Worm (Caenorhabditis elegans) whole organism, L1 larva: Measurements from ENCODE around the gene C29G2.3.

Experiments used
- C16A3.4 ChIP-seq: fragments of 150-350 bp; optimal IDR thresholded peaks from 2 replicates; lab custom pipeline; 2014; ENCODE audit warnings: missing biosample characterization, missing genetic modification characterization
- F16B12.6 ChIP-seq: fragments of 150-350 bp; optimal IDR thresholded peaks from 2 replicates; lab custom pipeline; 2014; ENCODE audit warnings: missing biosample characterization, missing genetic modification characterization
- aha-1 ChIP-seq: fragments of 150-350 bp; optimal IDR thresholded peaks from 2 replicates; lab custom pipeline; 2014; ENCODE audit warnings: missing biosample characterization, missing genetic modification characterization
- alr-1 ChIP-seq: fragments of 200-800 bp; sonication (Bioruptor generic); optimal IDR thresholded peaks from 2 replicates; lab custom pipeline; 2018; ENCODE audit warnings: borderline replicate concordance, mild to moderate bottlenecking, missing genetic modification characterization, missing compliant biosample characterization
- ama-1 ChIP-seq: fragments of 150-350 bp; optimal IDR thresholded peaks from 2 replicates; lab custom pipeline; 2014
- blmp-1 ChIP-seq: fragments of 150-350 bp; optimal IDR thresholded peaks from 2 replicates; lab custom pipeline; 2014; ENCODE audit warnings: missing biosample characterization, missing genetic modification characterization
- ceh-8 ChIP-seq: fragments of 200-800 bp; sonication (Bioruptor generic); optimal IDR thresholded peaks from 2 replicates; lab custom pipeline; 2018; ENCODE audit warnings: mild to moderate bottlenecking, missing genetic modification characterization, moderate library complexity, missing compliant biosample characterization
- ceh-82 ChIP-seq, 3 experiments: fragments of 150-350 bp in 1 of 3; sonication (generic microtip) in 2 of 3; optimal IDR thresholded peaks; 2 replicates each; lab custom pipeline; 2014 to 2017; ENCODE audit warnings: missing biosample characterization in 3 of 3, missing genetic modification characterization in 3 of 3
- ceh-88 ChIP-seq: fragments of 200-800 bp; sonication (Bioruptor generic); IDR thresholded peaks from 2 replicates; pipeline ENCODE4 v1.3.6; 2022; ENCODE audit warnings: missing genetic modification characterization, missing compliant biosample characterization
- ceh-90 ChIP-seq: sonication (generic microtip); optimal IDR thresholded peaks from 2 replicates; lab custom pipeline; 2016; ENCODE audit warnings: missing genetic modification characterization, missing compliant biosample characterization
- dpl-1 ChIP-seq, 3 experiments: fragments of 150-350 bp in 2 of 3; sonication (generic microtip) in 1 of 3; optimal IDR thresholded peaks; 2 replicates each; lab custom pipeline; 2014 to 2017; ENCODE audit warnings: missing biosample characterization in 3 of 3, missing genetic modification characterization in 3 of 3, missing genetic modification reagents in 3 of 3
- dsc-1 ChIP-seq: sonication (generic microtip); optimal IDR thresholded peaks from 2 replicates; lab custom pipeline; 2016; ENCODE audit warnings: mild to moderate bottlenecking, missing genetic modification characterization, missing compliant biosample characterization
- efl-1 ChIP-seq, 4 experiments: fragments of 150-350 bp; optimal IDR thresholded peaks in 3 of 4; peaks in 1 of 4; 1 replicate in 1 of 4; 2 replicates in 3 of 4; lab custom pipeline; 2014; ENCODE audit warnings: missing biosample characterization in 2 of 4, missing genetic modification characterization in 2 of 4, missing genetic modification reagents in 2 of 4
- ets-5 ChIP-seq: fragments of 200-800 bp; sonication (Bioruptor generic); IDR thresholded peaks from 2 replicates; pipeline ENCODE4 v1.3.6; 2022; ENCODE audit warnings: missing genetic modification characterization, missing compliant biosample characterization
- fkh-10 ChIP-seq: sonication (generic microtip); optimal IDR thresholded peaks from 2 replicates; lab custom pipeline; 2017; ENCODE audit warnings: missing biosample characterization, missing genetic modification reagents, missing genetic modification characterization
- fkh-8 ChIP-seq: sonication (generic microtip); optimal IDR thresholded peaks from 2 replicates; lab custom pipeline; 2016; ENCODE audit warnings: mild to moderate bottlenecking, missing genetic modification characterization, missing compliant biosample characterization
- hlh-17 ChIP-seq: fragments of 200-800 bp; sonication (Bioruptor generic); optimal IDR thresholded peaks from 2 replicates; lab custom pipeline; 2018; ENCODE audit warnings: missing genetic modification characterization, mild to moderate bottlenecking, missing compliant biosample characterization, moderate library complexity, borderline replicate concordance
- hlh-4 ChIP-seq: sonication (generic microtip); optimal IDR thresholded peaks from 2 replicates; lab custom pipeline; 2016; ENCODE audit warnings: mild to moderate bottlenecking, missing genetic modification characterization, missing compliant biosample characterization
- hpl-2 ChIP-seq: fragments of 150-350 bp; optimal IDR thresholded peaks from 2 replicates; lab custom pipeline; 2014; ENCODE audit warnings: missing biosample characterization, missing genetic modification reagents, missing genetic modification characterization
- jun-1 ChIP-seq: fragments of 150-350 bp; optimal IDR thresholded peaks from 2 replicates; lab custom pipeline; 2014; ENCODE audit warnings: missing biosample characterization, missing genetic modification reagents, missing genetic modification characterization
- lin-14 ChIP-seq: fragments of 200-800 bp; sonication (Bioruptor generic); optimal IDR thresholded peaks from 2 replicates; lab custom pipeline; 2018; ENCODE audit warnings: mild to moderate bottlenecking, missing genetic modification characterization, moderate library complexity, missing compliant biosample characterization
- lin-39 ChIP-seq: fragments of 150-350 bp; optimal IDR thresholded peaks from 2 replicates; lab custom pipeline; 2014; ENCODE audit warnings: missing biosample characterization, missing genetic modification reagents, missing genetic modification characterization
- mab-9 ChIP-seq: fragments of 200-800 bp; sonication (Bioruptor generic); IDR thresholded peaks from 2 replicates; pipeline ENCODE4 v1.3.6; 2022; ENCODE audit warnings: missing genetic modification reagents, missing genetic modification characterization, missing compliant biosample characterization
- mef-2 ChIP-seq: fragments of 150-350 bp; optimal IDR thresholded peaks from 2 replicates; lab custom pipeline; 2014; ENCODE audit warnings: missing biosample characterization, missing genetic modification characterization
- mep-1 ChIP-seq: fragments of 150-350 bp; optimal IDR thresholded peaks from 2 replicates; lab custom pipeline; 2014; ENCODE audit warnings: missing biosample characterization, missing genetic modification characterization
- nhr-12 ChIP-seq: sonication (generic microtip); optimal IDR thresholded peaks from 2 replicates; lab custom pipeline; 2017; ENCODE audit warnings: missing biosample characterization, missing genetic modification characterization
- nhr-19 ChIP-seq: fragments of 200-800 bp; sonication (Bioruptor generic); conservative IDR thresholded peaks from 2 replicates; pipeline ENCODE4 v1.3.6; 2022; ENCODE audit warnings: missing genetic modification characterization, missing compliant biosample characterization
- nhr-20 ChIP-seq: sonication (generic microtip); optimal IDR thresholded peaks from 2 replicates; lab custom pipeline; 2016; ENCODE audit warnings: mild to moderate bottlenecking, missing genetic modification characterization, missing compliant biosample characterization
- nhr-237 ChIP-seq: fragments of 150-350 bp; optimal IDR thresholded peaks from 2 replicates; lab custom pipeline; 2014; ENCODE audit warnings: missing biosample characterization, missing genetic modification characterization
- nhr-28 ChIP-seq: fragments of 150-350 bp; optimal IDR thresholded peaks from 2 replicates; lab custom pipeline; 2014; ENCODE audit warnings: missing biosample characterization, missing genetic modification characterization
- nhr-71 ChIP-seq: sonication (generic microtip); optimal IDR thresholded peaks from 2 replicates; lab custom pipeline; 2016; ENCODE audit warnings: mild to moderate bottlenecking, missing genetic modification characterization, moderate library complexity, missing compliant biosample characterization
- nhr-76 ChIP-seq: sonication (generic microtip); optimal IDR thresholded peaks from 2 replicates; lab custom pipeline; 2017; ENCODE audit warnings: missing biosample characterization, missing genetic modification characterization
- nhr-77 ChIP-seq: fragments of 150-350 bp; optimal IDR thresholded peaks from 2 replicates; lab custom pipeline; 2014; ENCODE audit warnings: missing biosample characterization, missing genetic modification characterization
- nhr-84 ChIP-seq: sonication (generic microtip); optimal IDR thresholded peaks from 2 replicates; lab custom pipeline; 2017; ENCODE audit warnings: missing biosample characterization, missing genetic modification characterization
- pax-3 ChIP-seq: fragments of 200-800 bp; sonication (Bioruptor generic); optimal IDR thresholded peaks from 2 replicates; lab custom pipeline; 2018; ENCODE audit warnings: mild to moderate bottlenecking, missing genetic modification characterization, moderate library complexity, missing compliant biosample characterization
- rnt-1 ChIP-seq: sonication (generic microtip); optimal IDR thresholded peaks from 2 replicates; lab custom pipeline; 2016; ENCODE audit warnings: mild to moderate bottlenecking, missing genetic modification characterization, moderate library complexity, missing compliant biosample characterization
- snpc-4 ChIP-seq: fragments of 150-350 bp; optimal IDR thresholded peaks from 2 replicates; lab custom pipeline; 2014; ENCODE audit warnings: missing biosample characterization, missing genetic modification characterization
- sptf-1 ChIP-seq: fragments of 150-350 bp; optimal IDR thresholded peaks from 2 replicates; lab custom pipeline; 2014; ENCODE audit warnings: missing biosample characterization, missing genetic modification characterization
- sup-37 ChIP-seq: fragments of 200-800 bp; sonication (Bioruptor generic); optimal IDR thresholded peaks from 2 replicates; lab custom pipeline; 2018; ENCODE audit warnings: mild to moderate bottlenecking, missing genetic modification characterization, missing compliant biosample characterization
- swsn-7 ChIP-seq: sonication (generic microtip); optimal IDR thresholded peaks from 2 replicates; lab custom pipeline; 2016; ENCODE audit warnings: missing genetic modification characterization, missing compliant biosample characterization
- tbx-2 ChIP-seq: sonication (generic microtip); optimal IDR thresholded peaks from 2 replicates; lab custom pipeline; 2016; ENCODE audit warnings: missing genetic modification characterization, missing compliant biosample characterization
- tlp-1 ChIP-seq: fragments of 150-350 bp; optimal IDR thresholded peaks from 2 replicates; lab custom pipeline; 2014; ENCODE audit warnings: missing biosample characterization, missing genetic modification characterization
- unc-30 ChIP-seq: sonication (generic microtip); optimal IDR thresholded peaks from 2 replicates; lab custom pipeline; 2017; ENCODE audit warnings: missing biosample characterization, missing genetic modification characterization
- unc-86 ChIP-seq: sonication (generic microtip); optimal IDR thresholded peaks from 2 replicates; lab custom pipeline; 2016; ENCODE audit warnings: missing genetic modification characterization, missing compliant biosample characterization
- unc-98 ChIP-seq: fragments of 200-800 bp; sonication (Bioruptor generic); IDR thresholded peaks from 2 replicates; pipeline ENCODE4 v1.3.6; 2022; ENCODE audit warnings: missing genetic modification characterization, missing compliant biosample characterization
- vab-15 ChIP-seq: sonication (generic microtip); optimal IDR thresholded peaks from 2 replicates; lab custom pipeline; 2017; ENCODE audit warnings: missing genotype, mild to moderate bottlenecking, missing genetic modification characterization, missing compliant biosample characterization
- xbp-1 ChIP-seq: sonication (generic microtip); optimal IDR thresholded peaks from 2 replicates; lab custom pipeline; 2016; ENCODE audit warnings: missing genetic modification characterization, missing compliant biosample characterization
- zip-4 ChIP-seq: fragments of 200-800 bp; sonication (Bioruptor generic); optimal IDR thresholded peaks from 2 replicates; lab custom pipeline; 2018; ENCODE audit warnings: mild to moderate bottlenecking, missing genetic modification characterization, moderate library complexity, missing compliant biosample characterization
- ztf-4 ChIP-seq: fragments of 150-350 bp; optimal IDR thresholded peaks from 2 replicates; lab custom pipeline; 2014; ENCODE audit warnings: missing biosample characterization, missing genetic modification characterization

Gene C29G2.3

DNA sequence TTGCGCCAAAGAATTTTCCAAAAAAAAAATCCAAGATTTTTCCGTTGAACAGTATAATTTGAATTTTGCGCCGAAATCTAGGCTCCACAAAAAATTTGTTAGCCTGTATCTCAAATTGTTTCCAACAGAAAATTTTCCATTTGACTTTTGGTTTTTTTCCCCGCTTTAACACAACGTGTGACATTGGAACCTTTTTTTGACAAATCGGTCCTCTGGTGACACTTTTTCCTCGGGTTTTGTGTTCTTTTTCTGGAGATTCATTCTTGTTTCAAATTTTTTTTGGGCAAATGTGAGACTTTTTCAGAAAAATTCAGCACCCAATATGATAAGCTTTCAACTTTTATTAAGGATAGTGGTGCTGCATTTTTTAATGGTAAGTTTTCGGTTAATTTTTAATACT lies 27.7 kb downstream of the C29G2.3 start, which contains the start of gene acr-17:
acr-17 (plus strand) TSS at position 301 of the 400 bp plus-strand sequence.
- TF ChIP-seq nhr-237 (tag; lab: Kevin White, UChicago) (no peak), ztf-4 (tag; lab: Kevin White, UChicago) (no peak), rnt-1 (tag; lab: Kevin White, UChicago) (no peak), lin-39 (tag; lab: Kevin White, UChicago) (no peak), nhr-19 (no peak), alr-1 (tag; lab: Kevin White, UChicago) (no peak), nhr-84 (no peak), ceh-82 (tag; optimal IDR thresholded peaks at IDR 0.05; lab: Kevin White, UChicago) (no peak), mab-9 (GFP tag; lab: Robert Waterston, UW) (no peak)

- TF ChIP-seq nhr-237 (tag; lab: Kevin White, UChicago) (no peak), ets-5 (GFP tag; lab: Robert Waterston, UW) (no peak), nhr-12 (tag; lab: Kevin White, UChicago) (no peak), zip-4 (no peak), C16A3.4 (tag; lab: Kevin White, UChicago) (no peak), nhr-77 (tag; lab: Kevin White, UChicago) (no peak), ceh-8 (GFP tag; lab: Kevin White, UChicago) (no peak), nhr-71 (peak; percentile 95), F16B12.6 (tag; lab: Kevin White, UChicago) (peak; percentile 3), pax-3 (no peak), ama-1 (lab: Kevin White, UChicago) (no peak), mef-2 (tag; lab: Kevin White, UChicago) (no peak), tbx-2 (tag; lab: Kevin White, UChicago) (peak; percentile 56), unc-98 (GFP tag; lab: Robert Waterston, UW) (no peak), unc-30 (tag; lab: Kevin White, UChicago) (no peak), fkh-8 (tag; lab: Kevin White, UChicago) (no peak), rnt-1 (tag; lab: Kevin White, UChicago) (peak; percentile 58), lin-14 (peak; percentile 82), efl-1 (optimal IDR thresholded peaks at IDR 0.05; lab: Kevin White, UChicago) (peak; percentile 47 to 58), efl-1 (GFP tag; optimal IDR thresholded peaks at IDR 0.05 in 1 of 2; lab: Kevin White, UChicago) (peak; percentile 44 to 93), hlh-17 (GFP tag; lab: Kevin White, UChicago) (no peak), unc-86 (no peak), blmp-1 (peak; percentile 59), xbp-1 (tag; lab: Kevin White, UChicago) (no peak), tlp-1 (tag; lab: Kevin White, UChicago) (no peak), aha-1 (tag; lab: Kevin White, UChicago) (no peak), dpl-1 (GFP tag; optimal IDR thresholded peaks at IDR 0.05; lab: Kevin White, UChicago) (peak; percentile 36 to 52 (median 51)), mep-1 (peak; percentile 52), nhr-76 (tag; lab: Kevin White, UChicago) (no peak), ceh-82 (tag; optimal IDR thresholded peaks at IDR 0.05; lab: Kevin White, UChicago) (no peak), fkh-10 (GFP tag; lab: Kevin White, UChicago) (no peak), ceh-90 (no peak), vab-15 (tag; lab: Kevin White, UChicago) (no peak), nhr-84 (no peak), snpc-4 (tag; lab: Kevin White, UChicago) (no peak), hpl-2 (GFP tag; lab: Kevin White, UChicago) (no peak), sptf-1 (tag; lab: Kevin White, UChicago) (no peak), dsc-1 (tag; lab: Kevin White, UChicago) (no peak), lin-39 (tag; lab: Kevin White, UChicago) (no peak), hlh-4 (no peak), jun-1 (no peak), mab-9 (GFP tag; lab: Robert Waterston, UW) (no peak), nhr-20 (tag; lab: Kevin White, UChicago) (peak; percentile 84), ceh-88 (no peak), swsn-7 (tag; lab: Kevin White, UChicago) (peak; percentile 33), sup-37 (GFP tag; lab: Kevin White, UChicago) (no peak), nhr-28 (no peak)
Measured at ce11 chrV:2614986-2615687, 34.4 kb downstream of the C29G2.3 start, which contains the start of gene F53E10.1. TSS of gene F53E10.1 (plus strand) at chrV:2615310.
